Fruit fly (Drosophila melanogaster): ENCODE measurements at regions not wholly inside any gene's neighbourhood (a gene's known extent, or its start where the extent isn't known, plus 50 kb on each side); places are given as distances from the start of the nearest gene placed in this dataset.
A peak's percentile ranks its signal among the peaks of the same experiment; 100 is the strongest.

DNA sequence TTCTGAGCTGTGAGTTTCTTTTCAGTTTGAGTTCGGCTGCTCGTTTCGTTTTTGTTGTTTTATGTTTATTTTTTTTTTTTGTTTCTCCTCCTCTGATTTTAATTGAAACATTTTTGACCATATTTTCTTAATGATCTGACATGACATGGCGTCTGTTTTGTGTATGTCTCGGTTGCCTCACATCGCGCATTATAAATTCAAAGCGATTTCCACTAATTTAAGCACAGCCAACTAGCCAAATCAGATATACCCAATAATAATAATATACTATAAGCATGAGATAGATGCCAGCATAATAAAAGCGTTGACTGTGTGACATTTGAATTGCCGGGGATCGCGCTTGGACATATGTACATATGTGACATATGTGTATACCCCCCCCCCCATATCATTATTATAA, 66.5 kb downstream of the Or67d start (continued):
- no peak for TF ChIP-seq CG6765 (GFP tag; optimal IDR thresholded peaks at IDR 0.05)
- TF ChIP-seq Chrac-16 (GFP tag; optimal IDR thresholded peaks at IDR 0.05) = no peak
- TF ChIP-seq klu (GFP tag; IDR thresholded peaks at IDR 0.05) = no peak
- TF ChIP-seq gcm2 (GFP tag; optimal IDR thresholded peaks at IDR 0.05) = no peak
- no peak for TF ChIP-seq sr (GFP tag; IDR thresholded peaks at IDR 0.05)

DNA sequence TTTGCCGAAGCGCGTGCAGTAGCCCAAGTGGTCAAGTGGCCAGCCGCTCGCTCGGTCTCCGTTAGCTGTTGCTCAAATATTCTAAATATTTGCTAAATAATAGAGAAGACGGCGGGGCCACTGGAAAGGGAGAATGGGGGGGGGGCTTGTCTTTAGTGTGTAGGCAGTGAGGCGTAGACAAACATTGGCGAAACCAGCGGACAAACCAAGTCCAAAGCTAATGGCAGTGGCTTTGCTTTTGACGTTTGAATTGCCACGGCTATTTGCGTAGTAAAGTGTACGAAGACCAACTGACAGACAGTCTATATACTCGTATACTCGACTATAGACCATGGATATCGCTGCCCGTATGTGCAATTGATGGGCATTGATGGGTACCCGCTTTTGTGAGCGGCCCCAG, 68.7 kb downstream of the Or67d start:
- peak; percentile 10 for TF ChIP-seq Jarid2 (GFP tag; optimal IDR thresholded peaks at IDR 0.05)
- 0 out of 3 replicates have a peak, but pooled peaks have one; percentile 29 for TF ChIP-seq CG2199 (GFP tag; IDR thresholded peaks at IDR 0.05)
- no peak for TF ChIP-seq Atf6 (GFP tag; IDR thresholded peaks at IDR 0.05)
- peak; percentile 71 for TF ChIP-seq sd (tag; optimal IDR thresholded peaks at IDR 0.05)
- TF ChIP-seq Rfx (GFP tag; IDR thresholded peaks at IDR 0.05) = peak; percentile 32; the same call in 1 of the 2 replicates
- TF ChIP-seq sna (GFP tag; IDR thresholded peaks at IDR 0.05; ENCODE audit: partially characterized antibody) = no peak
- no peak for TF ChIP-seq HHEX (GFP tag; optimal IDR thresholded peaks at IDR 0.05)
- TF ChIP-seq mirr (GFP tag; optimal IDR thresholded peaks at IDR 0.05) = peak; percentile 11
- TF ChIP-seq lab (GFP tag; optimal IDR thresholded peaks at IDR 0.05) = peak; percentile 15
- TF ChIP-seq kni (GFP tag; optimal IDR thresholded peaks at IDR 0.05) = peak; percentile 47
- no peak for TF ChIP-seq CG6683 (GFP tag; optimal IDR thresholded peaks at IDR 0.05)
- TF ChIP-seq CG3281 (GFP tag; optimal IDR thresholded peaks at IDR 0.05) = peak; percentile 11
- peak; percentile 35 for TF ChIP-seq CG2678 (tag; optimal IDR thresholded peaks at IDR 0.05)
- no peak for TF ChIP-seq CG11560 (tag; IDR thresholded peaks at IDR 0.05)
- TF ChIP-seq MTF-1 (GFP tag; optimal IDR thresholded peaks at IDR 0.05; ENCODE audit: borderline replicate concordance) = peak; percentile 20
- peak; percentile 4 for TF ChIP-seq CG12071 (GFP tag; optimal IDR thresholded peaks at IDR 0.05)
- TF ChIP-seq nau (GFP tag; optimal IDR thresholded peaks at IDR 0.05) = peak; percentile 39
- TF ChIP-seq CG15479 (GFP tag; optimal IDR thresholded peaks at IDR 0.05) = no peak
- peak; percentile 10 for TF ChIP-seq D19B (GFP tag; optimal IDR thresholded peaks at IDR 0.05)
- peak; percentile 16 for TF ChIP-seq CG12769 (tag; optimal IDR thresholded peaks at IDR 0.05)
- no peak for TF ChIP-seq Hr51 (GFP tag; optimal IDR thresholded peaks at IDR 0.05)
- no peak for TF ChIP-seq unpg (GFP tag; optimal IDR thresholded peaks at IDR 0.05)
- peak; percentile 3 for TF ChIP-seq sqz (GFP tag; optimal IDR thresholded peaks at IDR 0.05)
- peak; percentile 5 for TF ChIP-seq dmrt99B (tag; optimal IDR thresholded peaks at IDR 0.05)
- TF ChIP-seq H2.0 (GFP tag; IDR thresholded peaks at IDR 0.05) = 0 out of 2 replicates have a peak, but pooled peaks have one; percentile 10
- peak; percentile 16 for TF ChIP-seq CG13894 (tag; optimal IDR thresholded peaks at IDR 0.05)
- no peak for TF ChIP-seq CG10274 (GFP tag; optimal IDR thresholded peaks at IDR 0.05)
- 0 out of 3 replicates have a peak, but pooled peaks have one; percentile 38 for TF ChIP-seq sr (GFP tag; IDR thresholded peaks at IDR 0.05)
- no peak for TF ChIP-seq Dref (GFP tag; IDR thresholded peaks at IDR 0.05)
- no peak for TF ChIP-seq tio (GFP tag; optimal IDR thresholded peaks at IDR 0.05)
- no peak for TF ChIP-seq br (optimal IDR thresholded peaks at IDR 0.05)
- TF ChIP-seq btn (GFP tag; optimal IDR thresholded peaks at IDR 0.05) = no peak
- TF ChIP-seq ase (GFP tag; IDR thresholded peaks at IDR 0.05) = peak; percentile 18; the same call in 1 of the 3 replicates
- 0 out of 3 replicates have a peak, but pooled peaks have one; percentile 10 for TF ChIP-seq ci (GFP tag; IDR thresholded peaks at IDR 0.05)
- no peak for TF ChIP-seq run (tag; optimal IDR thresholded peaks at IDR 0.05)
- TF ChIP-seq CG31224 (GFP tag; IDR thresholded peaks at IDR 0.05) = no peak
- TF ChIP-seq CG16779 (GFP tag; IDR thresholded peaks at IDR 0.05) = no peak
- TF ChIP-seq GATAe (GFP tag; conservative IDR thresholded peaks at IDR 0.05) = no peak
- 0 out of 4 replicates have a peak, but pooled peaks have one; percentile 27 for TF ChIP-seq chinmo (GFP tag; IDR thresholded peaks at IDR 0.05; ENCODE audit: partially characterized antibody)
- TF ChIP-seq Med (GFP tag) = peak; percentile 53
